Worm (Caenorhabditis elegans) whole organism, mixed stage, embryonic: ENCODE measurements around the gene pal-1.
A peak's percentile ranks its signal among the peaks of the same experiment; 100 is the strongest.

Experiments used
- bed-3 ChIP-seq: fragments of 200-800 bp; sonication (Bioruptor generic); optimal IDR thresholded peaks from 3 replicates; lab custom pipeline; 2018; ENCODE audit warnings: mild to moderate bottlenecking, missing genetic modification characterization, moderate library complexity, missing compliant biosample characterization
- blmp-1 ChIP-seq: fragments of 150-350 bp; optimal IDR thresholded peaks from 2 replicates; lab custom pipeline; 2014; ENCODE audit warnings: missing biosample characterization, missing genetic modification characterization
- ceh-39 ChIP-seq: fragments of 150-350 bp; optimal IDR thresholded peaks from 2 replicates; lab custom pipeline; 2014; ENCODE audit warnings: missing biosample characterization, missing genetic modification characterization
- ceh-43 ChIP-seq: fragments of 200-800 bp; sonication (Bioruptor generic); optimal IDR thresholded peaks from 2 replicates; lab custom pipeline; 2018; ENCODE audit warnings: mild to moderate bottlenecking, missing genetic modification characterization, moderate library complexity, missing compliant biosample characterization
- ceh-83 ChIP-seq: fragments of 200-800 bp; sonication (Bioruptor generic); optimal IDR thresholded peaks from 2 replicates; lab custom pipeline; 2018; ENCODE audit warnings: mild to moderate bottlenecking, missing genetic modification characterization, missing compliant biosample characterization
- ces-1 ChIP-seq: fragments of 150-350 bp; optimal IDR thresholded peaks from 2 replicates; lab custom pipeline; 2014; ENCODE audit warnings: missing biosample characterization, missing genetic modification reagents, missing genetic modification characterization
- cnd-1 ChIP-seq: fragments of 200-800 bp; sonication (Bioruptor generic); optimal IDR thresholded peaks from 2 replicates; lab custom pipeline; 2018; ENCODE audit warnings: mild to moderate bottlenecking, missing genetic modification characterization, missing compliant biosample characterization
- drap-1 ChIP-seq: fragments of 200-800 bp; sonication (Bioruptor generic); optimal IDR thresholded peaks from 3 replicates; lab custom pipeline; 2018; ENCODE audit warnings: mild to moderate bottlenecking, missing genetic modification characterization, missing compliant biosample characterization
- elt-1 ChIP-seq: sonication (generic microtip); optimal IDR thresholded peaks from 2 replicates; lab custom pipeline; 2017; ENCODE audit warnings: missing genetic modification characterization, mild to moderate bottlenecking, missing compliant biosample characterization, antibody characterized with exemption, moderate library complexity, borderline replicate concordance; ENCODE audit not compliant: insufficient read depth
- elt-3 ChIP-seq: fragments of 150-350 bp; optimal IDR thresholded peaks from 2 replicates; lab custom pipeline; 2014; ENCODE audit warnings: missing biosample characterization, missing genetic modification characterization
- flh-1 ChIP-seq: fragments of 200-800 bp; sonication (Bioruptor generic); optimal IDR thresholded peaks from 2 replicates; lab custom pipeline; 2018; ENCODE audit warnings: mild to moderate bottlenecking, missing genetic modification characterization, moderate library complexity, missing compliant biosample characterization
- ham-2 ChIP-seq: fragments of 200-800 bp; sonication (Bioruptor generic); optimal IDR thresholded peaks from 2 replicates; lab custom pipeline; 2018; ENCODE audit warnings: mild to moderate bottlenecking, missing genetic modification characterization, missing compliant biosample characterization
- hlh-1 ChIP-seq: fragments of 150-350 bp; optimal IDR thresholded peaks from 2 replicates; lab custom pipeline; 2014; ENCODE audit warnings: missing biosample characterization, missing genetic modification reagents, missing genetic modification characterization
- lin-13 ChIP-seq: fragments of 150-350 bp; optimal IDR thresholded peaks from 2 replicates; lab custom pipeline; 2014; ENCODE audit warnings: missing biosample characterization, missing genetic modification characterization
- lsy-2 ChIP-seq: fragments of 150-350 bp; optimal IDR thresholded peaks from 2 replicates; lab custom pipeline; 2014; ENCODE audit warnings: missing biosample characterization, missing genetic modification characterization
- mab-5 ChIP-seq: fragments of 150-350 bp; optimal IDR thresholded peaks from 2 replicates; lab custom pipeline; 2014; ENCODE audit warnings: missing biosample characterization, missing genetic modification characterization
- mep-1 ChIP-seq: fragments of 150-350 bp; optimal IDR thresholded peaks from 2 replicates; lab custom pipeline; 2017; ENCODE audit warnings: missing biosample characterization, missing genetic modification reagents, missing genetic modification characterization, inconsistent platforms
- mls-2 ChIP-seq: sonication (generic microtip); optimal IDR thresholded peaks from 2 replicates; lab custom pipeline; 2016; ENCODE audit warnings: mild to moderate bottlenecking, missing genetic modification characterization, moderate library complexity, missing compliant biosample characterization
- nhr-12 ChIP-seq: fragments of 150-350 bp; optimal IDR thresholded peaks from 2 replicates; lab custom pipeline; 2014; ENCODE audit warnings: missing biosample characterization, missing genetic modification characterization
- nhr-2 ChIP-seq: fragments of 150-350 bp; optimal IDR thresholded peaks from 2 replicates; lab custom pipeline; 2014; ENCODE audit warnings: missing biosample characterization, missing genetic modification characterization
- nhr-237 ChIP-seq: fragments of 150-350 bp; optimal IDR thresholded peaks from 2 replicates; lab custom pipeline; 2014; ENCODE audit warnings: missing biosample characterization, missing genetic modification characterization
- nhr-28 ChIP-seq: fragments of 150-350 bp; optimal IDR thresholded peaks from 2 replicates; lab custom pipeline; 2014; ENCODE audit warnings: missing biosample characterization, missing genetic modification characterization
- nhr-76 ChIP-seq: sonication (generic microtip); optimal IDR thresholded peaks from 2 replicates; lab custom pipeline; 2017; ENCODE audit warnings: missing biosample characterization, missing genetic modification characterization
- pha-4 ChIP-seq: fragments of 150-350 bp; optimal IDR thresholded peaks from 2 replicates; lab custom pipeline; 2018; ENCODE audit warnings: missing biosample characterization, missing genetic modification reagents, missing genetic modification characterization
- snpc-4 ChIP-seq: fragments of 150-350 bp; optimal IDR thresholded peaks from 2 replicates; lab custom pipeline; 2014; ENCODE audit warnings: missing biosample characterization, missing genetic modification characterization
- unc-120 ChIP-seq: sonication (generic microtip); optimal IDR thresholded peaks from 2 replicates; lab custom pipeline; 2017; ENCODE audit warnings: missing genetic modification characterization, missing compliant biosample characterization; ENCODE audit not compliant: poor library complexity, severe bottlenecking
- unc-39 ChIP-seq: fragments of 150-350 bp; optimal IDR thresholded peaks from 2 replicates; lab custom pipeline; 2014; ENCODE audit warnings: missing biosample characterization, missing genetic modification characterization
- unc-62 ChIP-seq: fragments of 150-350 bp; optimal IDR thresholded peaks from 2 replicates; lab custom pipeline; 2014; ENCODE audit warnings: missing biosample characterization, missing genetic modification reagents, missing genetic modification characterization
- zip-8 ChIP-seq: fragments of 150-350 bp; optimal IDR thresholded peaks from 2 replicates; lab custom pipeline; 2014; ENCODE audit warnings: missing biosample characterization, missing genetic modification characterization
- ztf-11 ChIP-seq: fragments of 150-350 bp; optimal IDR thresholded peaks from 2 replicates; lab custom pipeline; 2014; ENCODE audit warnings: missing biosample characterization, missing genetic modification characterization

The pal-1 gene

DNA sequence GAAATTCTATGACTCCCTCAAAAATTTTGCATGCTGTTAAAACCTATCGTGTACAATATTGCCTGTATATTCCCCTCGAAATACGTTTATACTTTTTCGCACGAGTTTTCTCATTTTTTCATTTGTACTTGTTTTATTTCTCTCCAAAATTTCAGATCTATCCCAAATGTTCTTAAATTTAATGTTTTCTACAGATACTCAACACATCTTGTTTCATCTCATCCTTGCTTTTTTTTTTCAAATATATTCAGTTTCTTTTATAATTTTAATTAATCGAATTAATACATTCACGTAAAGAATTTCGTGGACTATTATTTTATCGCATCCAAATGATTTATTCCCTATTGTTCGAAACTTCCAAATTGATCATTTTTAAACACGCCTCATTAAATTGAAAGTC, 45.5 kb upstream of the pal-1 start, which contains the start of gene C35D10.8:
TSS of gene C35D10.8 (plus strand) at position 301 of the 400 bp plus-strand sequence.
- TF ChIP-seq zip-8 (tag; lab: Kevin White, UChicago): no peak
- TF ChIP-seq mls-2 (tag; lab: Kevin White, UChicago): no peak
- TF ChIP-seq unc-62 (GFP tag; lab: Kevin White, UChicago): no peak
- TF ChIP-seq drap-1 (GFP tag; lab: Kevin White, UChicago): no peak
- TF ChIP-seq elt-1: no peak
- no peak for TF ChIP-seq ztf-11 (tag; lab: Kevin White, UChicago)
- no peak for TF ChIP-seq ham-2 (GFP tag; lab: Kevin White, UChicago)
- TF ChIP-seq ceh-39: no peak
- TF ChIP-seq nhr-2 (tag; lab: Kevin White, UChicago): no peak
- no peak for TF ChIP-seq nhr-237
- TF ChIP-seq ceh-43 (GFP tag; lab: Kevin White, UChicago): no peak
- TF ChIP-seq nhr-12 (tag; lab: Kevin White, UChicago): no peak
- no peak for TF ChIP-seq mep-1
- no peak for TF ChIP-seq nhr-28 (tag; lab: Kevin White, UChicago)
- no peak for TF ChIP-seq hlh-1 (tag; lab: Kevin White, UChicago)
- TF ChIP-seq ces-1 (GFP tag; lab: Kevin White, UChicago): no peak
- TF ChIP-seq, all 35 proteins: peak for 0

DNA sequence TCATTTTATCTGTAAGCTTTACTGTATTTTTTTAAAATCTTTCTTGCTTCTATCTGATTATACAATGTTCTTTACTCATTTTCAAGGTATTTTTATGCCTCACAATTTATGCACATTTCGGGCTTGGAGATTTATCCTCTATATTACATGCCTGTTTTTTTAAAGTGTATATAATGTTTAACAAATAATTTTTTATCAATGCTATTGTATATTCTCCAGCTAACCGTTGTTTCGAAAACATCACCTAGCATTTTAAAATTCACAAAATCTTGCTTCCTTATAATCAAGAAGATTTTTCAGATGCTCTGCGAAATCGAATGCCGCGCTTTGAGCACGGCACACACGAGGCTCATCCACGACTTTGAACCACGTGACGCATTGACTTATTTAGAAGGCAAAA, 42.6 kb upstream of the pal-1 start, which contains the start of gene ced-4:
TSS of gene ced-4 (plus strand) at position 301 of the 400 bp plus-strand sequence.
- TF ChIP-seq mab-5 (tag; lab: Kevin White, UChicago) (no peak), flh-1 (GFP tag; lab: Kevin White, UChicago) (no peak), elt-3 (tag; lab: Kevin White, UChicago) (no peak), ceh-43 (GFP tag; lab: Kevin White, UChicago) (no peak), ces-1 (GFP tag; lab: Kevin White, UChicago) (no peak), mls-2 (tag; lab: Kevin White, UChicago) (no peak), ham-2 (GFP tag; lab: Kevin White, UChicago) (no peak), lin-13 (tag; lab: Kevin White, UChicago) (no peak), hlh-1 (tag; lab: Kevin White, UChicago) (no peak), ceh-83 (GFP tag; lab: Kevin White, UChicago) (no peak), unc-120 (tag; lab: Kevin White, UChicago) (no peak), nhr-12 (tag; lab: Kevin White, UChicago) (no peak), blmp-1 (tag; lab: Kevin White, UChicago) (no peak), nhr-76 (tag; lab: Kevin White, UChicago) (no peak), nhr-237 (no peak), unc-39 (no peak), bed-3 (GFP tag; lab: Kevin White, UChicago) (no peak), snpc-4 (tag; lab: Kevin White, UChicago) (no peak)
- TF ChIP-seq, all 35 proteins: peak for 0

DNA sequence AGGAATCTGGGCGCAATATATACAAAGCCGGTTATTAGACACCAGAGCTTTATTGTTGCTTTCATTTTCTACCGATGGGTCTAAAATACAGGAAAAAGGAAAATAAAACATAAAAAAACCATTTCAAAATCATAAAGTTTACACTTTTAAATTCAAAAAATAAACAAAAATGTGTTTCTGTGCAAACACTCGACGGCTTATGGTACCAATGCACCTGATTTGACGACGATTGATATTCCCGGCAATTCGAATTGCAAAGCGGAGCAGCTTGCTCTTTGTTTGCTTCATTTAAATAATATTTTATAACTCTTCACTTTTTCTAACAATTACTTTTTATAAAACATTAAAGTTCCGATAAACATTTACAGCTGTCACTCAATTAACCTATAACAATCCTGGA, 40.8 kb upstream of the pal-1 start, which contains the start of gene F26A1.1:
TSS of gene F26A1.1 (plus strand) at position 369 of the 400 bp plus-strand sequence.
- TF ChIP-seq nhr-2 (tag; lab: Kevin White, UChicago) (no peak), nhr-237 (peak; percentile 19), ces-1 (GFP tag; lab: Kevin White, UChicago) (peak; percentile 5), mep-1 (peak; percentile 23), pha-4 (peak; percentile 41), nhr-12 (tag; lab: Kevin White, UChicago) (no peak), lsy-2 (tag; lab: Kevin White, UChicago) (peak; percentile 52)

- TF ChIP-seq ceh-39: no peak
- TF ChIP-seq mls-2 (tag; lab: Kevin White, UChicago): no peak
- no peak for TF ChIP-seq mep-1
- no peak for TF ChIP-seq ces-1 (GFP tag; lab: Kevin White, UChicago)
- TF ChIP-seq blmp-1 (tag; lab: Kevin White, UChicago): no peak
- TF ChIP-seq cnd-1: no peak
- no peak for TF ChIP-seq ham-2 (GFP tag; lab: Kevin White, UChicago)
- TF ChIP-seq ztf-11 (tag; lab: Kevin White, UChicago): no peak
- TF ChIP-seq lsy-2 (tag; lab: Kevin White, UChicago): no peak
- TF ChIP-seq mab-5 (tag; lab: Kevin White, UChicago): no peak
Measured at ce11 chrIII:4849739-4850138, 40.4 kb upstream of the pal-1 start, which contains the start of gene nonu-1. nonu-1 (minus strand) TSS chrIII:4849907.

ce11 chrIII:4844327-4844726, 35.0 kb upstream of the pal-1 start, which contains the start of the genes clec-157 and fkh-5:
clec-157 (minus strand) TSS chrIII:4844427.
fkh-5 (plus strand) TSS chrIII:4844662.
- TF ChIP-seq nhr-12 (tag; lab: Kevin White, UChicago): no peak
- TF ChIP-seq nhr-28 (tag; lab: Kevin White, UChicago): no peak
- no peak for TF ChIP-seq nhr-2 (tag; lab: Kevin White, UChicago)
- no peak for TF ChIP-seq ceh-43 (GFP tag; lab: Kevin White, UChicago)
- TF ChIP-seq bed-3 (GFP tag; lab: Kevin White, UChicago): no peak
- no peak for TF ChIP-seq drap-1 (GFP tag; lab: Kevin White, UChicago)
- TF ChIP-seq ztf-11 (tag; lab: Kevin White, UChicago): no peak
- TF ChIP-seq, all 35 proteins: peak for 0
